Worm (Caenorhabditis elegans) whole organism, L4/young adult: ENCODE results near the gene C10G8.2.

Source experiments
- W03F9.2 ChIP-seq: fragments of 150-350 bp; optimal IDR thresholded peaks from 2 replicates; lab custom pipeline; 2014; ENCODE audit warnings: missing biosample characterization, missing genetic modification characterization
- him-1 ChIP-seq: sonication (generic microtip); optimal IDR thresholded peaks from 2 replicates; lab custom pipeline; 2016; ENCODE audit warnings: missing genotype, missing genetic modification reagents, missing genetic modification characterization, missing compliant biosample characterization

DNA sequence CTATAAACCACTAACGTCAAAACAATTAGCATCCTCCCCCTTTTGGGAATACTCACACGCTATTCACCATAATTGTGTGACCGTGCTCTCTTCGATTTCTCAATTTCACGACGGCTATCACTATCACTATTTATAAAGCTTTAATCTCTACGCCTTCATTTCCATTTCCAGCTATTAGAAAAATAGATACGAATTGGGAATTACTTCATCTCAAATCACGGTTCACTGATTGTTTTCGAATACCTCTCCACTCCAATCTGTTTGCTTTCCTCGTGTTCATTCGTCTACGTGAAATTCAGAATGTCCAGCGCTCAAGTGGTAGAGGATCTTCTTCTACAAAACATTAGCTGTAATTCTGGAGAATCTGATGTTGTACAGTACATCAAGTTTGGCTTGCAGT, 22.7 kb downstream of the C10G8.2 start, which contains the start of gene srg-29:
- TF ChIP-seq him-1 = no peak
- no peak for TF ChIP-seq W03F9.2 (tag; lab: Kevin White, UChicago)
